Fruit fly (Drosophila melanogaster) whole organism, embryonic: Measurements from ENCODE around the gene CG43400.

Experiments used
- Abd-B ChIP-seq: fragments of 200-800 bp; sonication (Bioruptor generic); optimal IDR thresholded peaks from 2 replicates; lab custom pipeline; 2018; ENCODE audit warnings: missing biosample characterization, mild to moderate bottlenecking, missing genetic modification characterization, moderate library complexity
- Atf6 ChIP-seq: fragments of 200-800 bp; sonication (Bioruptor generic); IDR thresholded peaks from 2 replicates; pipeline ENCODE4 v1.3.6; 2022; ENCODE audit warnings: missing biosample characterization, missing genetic modification characterization
- Awh ChIP-seq: fragments of 200-800 bp; sonication (Bioruptor generic); IDR thresholded peaks from 2 replicates; pipeline ENCODE4, ENCODE4 v1.3.6; 2022; ENCODE audit warnings: missing biosample characterization, missing genetic modification characterization
- C15 ChIP-seq: fragments of 200-800 bp; sonication (Bioruptor generic); IDR thresholded peaks from 3 replicates; pipeline ENCODE4 v1.3.6; 2022; ENCODE audit warnings: missing biosample characterization, missing genetic modification characterization
- CG11398 ChIP-seq: fragments of 200-800 bp; sonication (Bioruptor generic); optimal IDR thresholded peaks from 2 replicates; lab custom pipeline; 2016; ENCODE audit warnings: missing biosample characterization, missing genetic modification characterization
- CG11560 ChIP-seq: fragments of 200-800 bp; sonication (Bioruptor generic); IDR thresholded peaks from 3 replicates; pipeline ENCODE4 v1.3.6; 2022; ENCODE audit warnings: missing biosample characterization, missing genetic modification characterization
- CG14441 ChIP-seq: fragments of 200-800 bp; sonication (Bioruptor generic); IDR thresholded peaks from 2 replicates; pipeline ENCODE4 v1.3.6; 2022; ENCODE audit warnings: missing biosample characterization, missing genetic modification characterization
- CG14667 ChIP-seq: fragments of 200-800 bp; sonication (Bioruptor generic); IDR thresholded peaks from 2 replicates; pipeline ENCODE4 v1.3.6; 2022; ENCODE audit warnings: missing biosample characterization, missing genetic modification characterization
- CG2120 ChIP-seq: fragments of 200-800 bp; sonication (Bioruptor generic); optimal IDR thresholded peaks from 3 replicates; lab custom pipeline; 2016; ENCODE audit warnings: missing biosample characterization, missing genetic modification characterization
- CG30020 ChIP-seq: fragments of 200-800 bp; optimal IDR thresholded peaks from 2 replicates; lab custom pipeline; 2019; ENCODE audit warnings: missing biosample characterization, mild to moderate bottlenecking, missing genetic modification characterization, moderate library complexity
- CG34422 ChIP-seq: fragments of 200-800 bp; sonication (Bioruptor generic); IDR thresholded peaks from 3 replicates; pipeline ENCODE4 v1.3.6; 2022; ENCODE audit warnings: missing biosample characterization, missing genetic modification characterization
- CG6683 ChIP-seq: fragments of 200-800 bp; sonication (Bioruptor generic); optimal IDR thresholded peaks from 2 replicates; lab custom pipeline; 2017; ENCODE audit warnings: missing biosample characterization, mild to moderate bottlenecking, missing genetic modification characterization, missing genetic modification reagents
- CG7963 ChIP-seq: fragments of 200-800 bp; sonication (Bioruptor generic); IDR thresholded peaks from 3 replicates; pipeline ENCODE4 v1.3.6; 2022; ENCODE audit warnings: missing biosample characterization, missing genetic modification characterization; ENCODE audit not compliant: partially characterized antibody
- CG8478 ChIP-seq: fragments of >200 bp; optimal IDR thresholded peaks from 2 replicates; lab custom pipeline; 2018
- CG9437 ChIP-seq: fragments of 200-800 bp; sonication (Bioruptor generic); optimal IDR thresholded peaks from 2 replicates; lab custom pipeline; 2018; ENCODE audit warnings: missing biosample characterization, mild to moderate bottlenecking, missing genetic modification characterization
- CG9932 ChIP-seq: fragments of 200-800 bp; sonication (Bioruptor generic); IDR thresholded peaks from 2 replicates; pipeline ENCODE4 v1.3.6; 2022; ENCODE audit warnings: missing biosample characterization, missing genetic modification characterization
- E2f2 ChIP-seq: fragments of 200-800 bp; sonication (Bioruptor generic); IDR thresholded peaks from 2 replicates; pipeline ENCODE4 v1.3.6; 2022; ENCODE audit warnings: missing biosample characterization, missing genetic modification characterization
- HLHmδ ChIP-seq: fragments of 200-800 bp; sonication (Bioruptor generic); optimal IDR thresholded peaks from 2 replicates; lab custom pipeline; 2018; ENCODE audit warnings: missing biosample characterization, mild to moderate bottlenecking, missing genetic modification characterization, moderate library complexity
- Hmx ChIP-seq: fragments of 200-800 bp; sonication (Bioruptor generic); optimal IDR thresholded peaks from 2 replicates; lab custom pipeline; 2016; ENCODE audit warnings: missing biosample characterization, missing genetic modification characterization
- Lhr ChIP-seq: fragments of 200-800 bp; sonication (Bioruptor generic); optimal IDR thresholded peaks from 3 replicates; lab custom pipeline; 2017; ENCODE audit warnings: mild to moderate bottlenecking, missing biosample characterization, missing genetic modification reagents, missing genetic modification characterization
- NFAT ChIP-seq: fragments of 200-800 bp; sonication (Bioruptor generic); IDR thresholded peaks from 2 replicates; pipeline ENCODE4 v1.3.6; 2022; ENCODE audit warnings: missing biosample characterization, missing genetic modification characterization
- Neu2 ChIP-seq: fragments of 200-800 bp; sonication (Bioruptor generic); optimal IDR thresholded peaks from 3 replicates; lab custom pipeline; 2016; ENCODE audit warnings: missing biosample characterization, missing genetic modification characterization, borderline replicate concordance
- Nf-YA ChIP-seq: fragments of 200-800 bp; sonication (Bioruptor generic); IDR thresholded peaks from 2 replicates; pipeline ENCODE4 v1.3.6; 2022; ENCODE audit warnings: missing biosample characterization, missing genetic modification characterization
- Sox100B ChIP-seq: fragments of 200-800 bp; sonication (Bioruptor generic); optimal IDR thresholded peaks from 3 replicates; lab custom pipeline; 2018; ENCODE audit warnings: missing biosample characterization, mild to moderate bottlenecking, missing genetic modification characterization
- Sry-β ChIP-seq: fragments of 200-800 bp; sonication (Bioruptor generic); optimal IDR thresholded peaks from 2 replicates; lab custom pipeline; 2018; ENCODE audit warnings: missing biosample characterization, mild to moderate bottlenecking, missing genetic modification characterization, moderate library complexity
- Sry-δ ChIP-seq: fragments of 200-800 bp; sonication (Bioruptor generic); optimal IDR thresholded peaks from 2 replicates; lab custom pipeline; 2016; ENCODE audit warnings: missing biosample characterization, missing genetic modification characterization
- YL-1 ChIP-seq: fragments of 200-800 bp; sonication (Bioruptor generic); optimal IDR thresholded peaks from 3 replicates; lab custom pipeline; 2017; ENCODE audit warnings: missing biosample characterization, mild to moderate bottlenecking, missing genetic modification characterization
- abd-A ChIP-seq: fragments of 200-800 bp; sonication (Bioruptor generic); optimal IDR thresholded peaks from 3 replicates; lab custom pipeline; 2019; ENCODE audit warnings: missing biosample characterization, mild to moderate bottlenecking, missing genetic modification characterization, moderate library complexity
- ato ChIP-seq: fragments of 200-800 bp; sonication (Bioruptor generic); IDR thresholded peaks from 2 replicates; pipeline ENCODE4 v1.3.6; 2022; ENCODE audit warnings: missing biosample characterization, missing genetic modification characterization; ENCODE audit not compliant: partially characterized antibody
- bcd ChIP-seq: fragments of 200-800 bp; sonication (Bioruptor generic); optimal IDR thresholded peaks from 2 replicates; lab custom pipeline; 2017; ENCODE audit warnings: missing biosample characterization, mild to moderate bottlenecking, missing genetic modification characterization
- caup ChIP-seq: fragments of 200-800 bp; sonication (Bioruptor generic); optimal IDR thresholded peaks from 3 replicates; lab custom pipeline; 2017; ENCODE audit warnings: missing biosample characterization, mild to moderate bottlenecking, missing genetic modification characterization, moderate library complexity; ENCODE audit not compliant: severe bottlenecking
- chn ChIP-seq: fragments of 200-800 bp; sonication (Bioruptor generic); optimal IDR thresholded peaks from 2 replicates; lab custom pipeline; 2016; ENCODE audit warnings: missing biosample characterization, missing genetic modification characterization
- ci ChIP-seq: fragments of 200-800 bp; sonication (Bioruptor generic); IDR thresholded peaks from 3 replicates; pipeline ENCODE4 v1.3.6; 2022; ENCODE audit warnings: missing biosample characterization, missing genetic modification characterization
- cwo ChIP-seq: fragments of 200-800 bp; sonication (Bioruptor generic); optimal IDR thresholded peaks from 3 replicates; lab custom pipeline; 2017; ENCODE audit warnings: missing biosample characterization, missing genetic modification characterization, mild to moderate bottlenecking, moderate library complexity, missing genetic modification reagents
- da ChIP-seq: fragments of 200-800 bp; sonication (Bioruptor generic); optimal IDR thresholded peaks from 2 replicates; lab custom pipeline; 2016; ENCODE audit warnings: missing biosample characterization, missing genetic modification characterization
- danr ChIP-seq: fragments of 200-800 bp; sonication (Bioruptor generic); IDR thresholded peaks from 2 replicates; pipeline ENCODE4 v1.3.6; 2022; ENCODE audit warnings: missing biosample characterization, missing genetic modification characterization
- dmrt99B ChIP-seq: fragments of 200-800 bp; sonication (Bioruptor generic); optimal IDR thresholded peaks from 2 replicates; lab custom pipeline; 2018; ENCODE audit warnings: missing biosample characterization, mild to moderate bottlenecking, missing genetic modification characterization, moderate library complexity
- exex ChIP-seq: fragments of 200-800 bp; sonication (Bioruptor generic); optimal IDR thresholded peaks from 4 replicates; lab custom pipeline; 2018; ENCODE audit warnings: missing biosample characterization, mild to moderate bottlenecking, missing genetic modification characterization, moderate library complexity
- gce ChIP-seq: fragments of 200-800 bp; sonication (Bioruptor generic); IDR thresholded peaks from 3 replicates; pipeline ENCODE4 v1.3.6; 2022; ENCODE audit warnings: missing biosample characterization, missing genetic modification characterization
- jigr1 ChIP-seq: fragments of 200-800 bp; sonication (Bioruptor generic); IDR thresholded peaks from 3 replicates; pipeline ENCODE4 v1.3.6; 2022; ENCODE audit warnings: missing biosample characterization, missing genetic modification characterization
- kah ChIP-seq: fragments of 200-800 bp; sonication (Bioruptor generic); optimal IDR thresholded peaks from 2 replicates; lab custom pipeline; 2018; ENCODE audit warnings: missing biosample characterization, mild to moderate bottlenecking, missing genetic modification characterization
- lmd ChIP-seq: fragments of 200-800 bp; sonication (Bioruptor generic); IDR thresholded peaks from 2 replicates; pipeline ENCODE4 v1.3.6; 2022; ENCODE audit warnings: missing biosample characterization, missing genetic modification characterization
- lola ChIP-seq, 3 experiments: fragments of >200 bp in 2 of 3; fragments of 200-800 bp in 1 of 3; sonication (Bioruptor generic) in 1 of 3; optimal IDR thresholded peaks; 2 replicates each; lab custom pipeline; 2017 to 2019; ENCODE audit warnings: missing biosample characterization in 3 of 3, missing genetic modification characterization in 3 of 3, mild to moderate bottlenecking in 1 of 3, moderate library complexity in 1 of 3
- nerfin-1 ChIP-seq: fragments of 200-800 bp; sonication (Bioruptor generic); optimal IDR thresholded peaks from 3 replicates; lab custom pipeline; 2019; ENCODE audit warnings: missing biosample characterization, mild to moderate bottlenecking, missing genetic modification characterization, moderate library complexity
- nerfin-2 ChIP-seq: fragments of 200-800 bp; sonication (Bioruptor generic); IDR thresholded peaks from 2 replicates; pipeline ENCODE4 v1.3.6; 2022; ENCODE audit warnings: missing biosample characterization, missing genetic modification characterization; ENCODE audit not compliant: partially characterized antibody
- nom ChIP-seq: fragments of 200-800 bp; sonication (Bioruptor generic); optimal IDR thresholded peaks from 2 replicates; lab custom pipeline; 2017; ENCODE audit warnings: missing biosample characterization, missing genetic modification characterization, mild to moderate bottlenecking, moderate library complexity, missing genetic modification reagents
- odd ChIP-seq: fragments of 200-800 bp; sonication (Bioruptor generic); optimal IDR thresholded peaks from 2 replicates; lab custom pipeline; 2017; ENCODE audit warnings: missing biosample characterization, mild to moderate bottlenecking, missing genetic modification characterization
- tap ChIP-seq: fragments of 200-800 bp; optimal IDR thresholded peaks from 3 replicates; lab custom pipeline; 2019; ENCODE audit warnings: missing biosample characterization, mild to moderate bottlenecking, missing genetic modification characterization, moderate library complexity
- tgo ChIP-seq: fragments of 200-800 bp; sonication (Bioruptor generic); IDR thresholded peaks from 3 replicates; pipeline ENCODE4 v1.3.6; 2022; ENCODE audit warnings: missing biosample characterization, missing genetic modification characterization

CG43400 gene

DNA sequence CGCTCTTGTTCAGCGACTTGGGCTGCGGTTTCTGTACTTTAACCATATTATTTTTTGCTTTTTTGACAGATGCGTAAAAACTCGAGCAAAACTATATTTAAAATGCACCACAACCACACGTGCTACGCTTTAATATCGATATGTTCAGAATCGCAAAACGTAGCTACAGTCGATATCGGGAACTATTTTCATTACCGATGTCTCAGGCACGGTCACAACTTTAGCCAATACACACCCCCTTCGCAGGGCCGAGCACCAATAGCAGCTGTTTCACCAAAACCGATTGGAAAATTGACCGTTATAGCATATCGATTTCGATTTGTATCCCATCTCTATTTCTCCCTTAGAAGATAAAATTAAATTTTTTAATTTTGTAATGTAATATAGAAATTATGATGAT, 21.2 kb downstream of the CG43400 start, which contains the start of gene CG13096 (continued):
- TF ChIP-seq Awh = no peak
- TF ChIP-seq CG2120 (GFP tag; lab: Kevin White, UChicago) = peak; percentile 48
- TF ChIP-seq nom = no peak
- peak; percentile 99 for TF ChIP-seq Sry-δ (GFP tag; lab: Kevin White, UChicago)
- no peak for TF ChIP-seq dmrt99B

- TF ChIP-seq CG11398 (GFP tag; lab: Kevin White, UChicago) = no peak
- TF ChIP-seq YL-1 = peak; percentile 70
- peak; percentile 58; the same call in 1 of the 2 replicates for TF ChIP-seq danr (GFP tag; lab: Robert Waterston, UW)
- no peak for TF ChIP-seq bcd (GFP tag; lab: Kevin White, UChicago)
- TF ChIP-seq HLHmδ (GFP tag; lab: Kevin White, UChicago) = no peak
- TF ChIP-seq Nf-YA = peak; percentile 68; the same call in 1 of the 2 replicates
- peak; percentile 75 for TF ChIP-seq nerfin-1 (tag; lab: Kevin White, UChicago)
- peak; percentile 85 for TF ChIP-seq Atf6 (GFP tag; lab: Robert Waterston, UW)
- TF ChIP-seq odd (GFP tag; lab: Kevin White, UChicago) = peak; percentile 33
- TF ChIP-seq CG9932 (GFP tag; lab: Robert Waterston, UW) = peak; percentile 92
- peak; percentile 72 for TF ChIP-seq caup (GFP tag; lab: Kevin White, UChicago)
- TF ChIP-seq ato (GFP tag; lab: Robert Waterston, UW) = no peak
- peak; percentile 46 for TF ChIP-seq CG9437 (GFP tag; lab: Kevin White, UChicago)
- peak; percentile 83 for TF ChIP-seq tgo (GFP tag; lab: Robert Waterston, UW)
- TF ChIP-seq E2f2 = peak; percentile 77
- peak; percentile 54 for TF ChIP-seq exex (tag; lab: Kevin White, UChicago)
- TF ChIP-seq CG14667 (GFP tag; lab: Robert Waterston, UW) = peak; percentile 64
- TF ChIP-seq jigr1 (GFP tag; lab: Robert Waterston, UW) = no peak
- TF ChIP-seq cwo = peak; percentile 70
- TF ChIP-seq nerfin-2 = peak; percentile 77
- peak; percentile 77 for TF ChIP-seq CG30020 (tag; lab: Kevin White, UChicago)
- TF ChIP-seq Neu2 = no peak
- no peak for TF ChIP-seq gce (GFP tag; lab: Robert Waterston, UW)
- peak; percentile 59 for TF ChIP-seq kah (GFP tag; lab: Kevin White, UChicago)
- peak; percentile 77 for TF ChIP-seq ci (GFP tag; lab: Robert Waterston, UW)
- TF ChIP-seq Hmx (GFP tag; lab: Kevin White, UChicago) = peak; percentile 35
- TF ChIP-seq Sox100B (GFP tag; lab: Kevin White, UChicago) = no peak
- peak; percentile 62 for TF ChIP-seq Lhr
- peak; percentile 88 for TF ChIP-seq chn (GFP tag; lab: Kevin White, UChicago)
- peak; percentile 65 for TF ChIP-seq CG6683
- TF ChIP-seq CG34422 (GFP tag; lab: Robert Waterston, UW) = peak; percentile 75
- peak; percentile 39 for TF ChIP-seq da (GFP tag; lab: Kevin White, UChicago)
- TF ChIP-seq C15 (GFP tag; lab: Robert Waterston, UW) = no peak
- TF ChIP-seq Awh = 0 out of 2 replicates have a peak, but pooled peaks have one; percentile 13
- TF ChIP-seq lmd = peak; percentile 72
- TF ChIP-seq NFAT (GFP tag; lab: Robert Waterston, UW) = peak; percentile 66
- TF ChIP-seq CG14441 (GFP tag; lab: Robert Waterston, UW) = peak; percentile 76
- 0 out of 3 replicates have a peak, but pooled peaks have one; percentile 50 for TF ChIP-seq CG11560
- TF ChIP-seq Abd-B = peak; percentile 64
- TF ChIP-seq tap (tag; lab: Kevin White, UChicago) = peak; percentile 68
- TF ChIP-seq abd-A = no peak
- TF ChIP-seq Sry-β = peak; percentile 55
- TF ChIP-seq lola (GFP tag; optimal IDR thresholded peaks at IDR 0.05; lab: Kevin White, UChicago) = peak in 1 of 3 experiments; percentile 79
- TF ChIP-seq CG7963 (GFP tag; lab: Robert Waterston, UW) = peak; percentile 78; the same call in 2 of the 3 replicates
- no peak for TF ChIP-seq CG8478 (lab: Kevin White, UChicago)
Measured at dm6 chr2L:8514748-8515147, 24.2 kb downstream of the CG43400 start, which contains the start of the genes CG13097 and PIG-U. Gene CG13097 (minus strand): TSS chr2L:8514868. Gene PIG-U (plus strand): TSS chr2L:8515096.
